Comparison of ENCODE assay signal across 1 fruit fly cellular context in the genomic region with DNA sequence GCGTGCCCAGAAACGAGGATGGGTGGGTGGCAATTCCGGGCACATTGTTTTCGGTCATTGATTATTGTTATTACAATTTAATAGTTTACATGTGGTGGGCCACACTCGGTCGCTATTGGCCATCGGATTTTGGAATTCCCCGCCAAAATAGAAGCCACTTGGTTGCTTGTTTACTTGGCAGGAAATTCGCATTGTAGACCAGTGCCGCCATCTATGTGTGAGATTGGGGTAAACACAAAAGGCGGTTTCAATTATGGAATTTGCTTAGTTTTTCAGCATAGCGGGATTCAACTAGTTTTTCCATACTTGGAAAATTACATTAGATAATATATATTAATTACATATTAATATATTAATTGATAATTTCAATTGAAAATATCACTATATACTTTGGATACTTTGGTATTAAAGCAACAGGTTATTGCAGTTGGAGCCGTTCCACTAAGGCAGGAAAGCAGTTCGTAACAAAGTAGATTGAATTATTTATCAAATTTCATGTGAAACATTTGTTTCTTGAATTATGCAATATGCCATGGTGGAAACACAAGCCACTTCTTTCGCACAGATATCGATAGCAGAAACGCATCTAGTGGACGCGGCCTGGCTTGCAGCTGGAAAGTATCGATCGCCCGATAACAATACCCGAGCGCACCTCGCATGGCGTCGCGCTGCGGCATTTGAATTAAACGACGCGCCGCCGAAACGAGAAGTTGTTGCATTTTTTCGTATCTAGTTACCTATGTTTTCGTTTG.
TF ChIP-seq lines count a peak whose summit lies in the region.

mud (plus strand) TSS at position 698 of the 752 bp plus-strand sequence.

TF ChIP-seq in whole organism, embryonic, 481 proteins besides CTCF, POLR2A, EP300 and RAD21 (continued from another document and continues in another):
- TF ChIP-seq Dad (GFP tag; optimal IDR thresholded peaks at IDR 0.05; lab: Kevin White, UChicago) (no peak), Sry-β (GFP tag; optimal IDR thresholded peaks at IDR 0.05; lab: Kevin White, UChicago) (peak; percentile 1), toy (GFP tag; IDR thresholded peaks at IDR 0.05; lab: Robert Waterston, UW) (no peak), ase (GFP tag; IDR thresholded peaks at IDR 0.05; lab: Robert Waterston, UW) (peak; percentile 47; the same call in 1 of the 3 replicates), Hr3 (GFP tag; optimal IDR thresholded peaks at IDR 0.05; lab: Kevin White, UChicago) (peak; percentile 38), CG10267 (tag; optimal IDR thresholded peaks at IDR 0.05; lab: Kevin White, UChicago) (peak; percentile 46), Sox100B (GFP tag; optimal IDR thresholded peaks at IDR 0.05; lab: Kevin White, UChicago) (no peak), phol (tag; optimal IDR thresholded peaks at IDR 0.05; lab: Kevin White, UChicago) (peak; percentile 79), wek (GFP tag; optimal IDR thresholded peaks at IDR 0.05; lab: Kevin White, UChicago) (peak; percentile 54), gfzf (GFP tag; optimal IDR thresholded peaks at IDR 0.05; lab: Kevin White, UChicago) (peak; percentile 28), D19B (GFP tag; optimal IDR thresholded peaks at IDR 0.05; lab: Kevin White, UChicago) (no peak), GATAe (GFP tag; conservative IDR thresholded peaks at IDR 0.05; lab: Robert Waterston, UW) (no peak), CG2129 (GFP tag; IDR thresholded peaks at IDR 0.05; lab: Robert Waterston, UW; ENCODE audit: partially characterized antibody) (peak; percentile 39; the same call in 1 of the 2 replicates), CG13424 (tag; optimal IDR thresholded peaks at IDR 0.05; lab: Kevin White, UChicago) (peak; percentile 10), CG4854 (GFP tag; optimal IDR thresholded peaks at IDR 0.05; lab: Kevin White, UChicago) (no peak), CG10209 (GFP tag; optimal IDR thresholded peaks at IDR 0.05; lab: Kevin White, UChicago) (peak; percentile 44), CG6791 (GFP tag; IDR thresholded peaks at IDR 0.05; lab: Robert Waterston, UW; ENCODE audit: partially characterized antibody) (peak; percentile 78), ranshi (GFP tag; IDR thresholded peaks at IDR 0.05; lab: Robert Waterston, UW) (peak; percentile 7; the same call in 1 of the 2 replicates), Trl (optimal IDR thresholded peaks at IDR 0.05; lab: Kevin White, UChicago) (no peak), Trl (GFP tag; optimal IDR thresholded peaks at IDR 0.05; lab: Kevin White, UChicago) (no peak), CG15696 (tag; optimal IDR thresholded peaks at IDR 0.05; lab: Kevin White, UChicago) (peak; percentile 14), CG6654 (GFP tag; optimal IDR thresholded peaks at IDR 0.05; lab: Kevin White, UChicago) (peak; percentile 5), CG14860 (GFP tag; IDR thresholded peaks at IDR 0.05; lab: Robert Waterston, UW; ENCODE audit: partially characterized antibody) (peak; percentile 72; the same call in 2 of the 3 replicates), CG34224 (GFP tag; IDR thresholded peaks at IDR 0.05; lab: Robert Waterston, UW; ENCODE audit: partially characterized antibody) (0 out of 3 replicates have a peak, but pooled peaks have one; percentile 48), trem (tag; optimal IDR thresholded peaks at IDR 0.05; lab: Kevin White, UChicago) (peak; percentile 66), lbe (GFP tag; optimal IDR thresholded peaks at IDR 0.05; lab: Kevin White, UChicago) (no peak), Bdp1 (GFP tag; optimal IDR thresholded peaks at IDR 0.05; lab: Kevin White, UChicago) (no peak), zen (tag; optimal IDR thresholded peaks at IDR 0.05; lab: Kevin White, UChicago) (peak; percentile 19), CG10366 (GFP tag; IDR thresholded peaks at IDR 0.05; lab: Robert Waterston, UW) (peak; percentile 14; the same call in 1 of the 2 replicates), klu (GFP tag; IDR thresholded peaks at IDR 0.05; lab: Robert Waterston, UW) (no peak), salm (tag; optimal IDR thresholded peaks at IDR 0.05; lab: Kevin White, UChicago) (no peak), CG13123 (GFP tag; optimal IDR thresholded peaks at IDR 0.05; lab: Kevin White, UChicago) (no peak), Med (GFP tag; lab: Kevin White, UChicago) (peak; percentile 79), Adf1 (GFP tag; IDR thresholded peaks at IDR 0.05; lab: Robert Waterston, UW) (0 out of 2 replicates have a peak, but pooled peaks have one; percentile 21), NC2α (GFP tag; optimal IDR thresholded peaks at IDR 0.05; lab: Kevin White, UChicago) (no peak), unc-4 (GFP tag; IDR thresholded peaks at IDR 0.05; lab: Robert Waterston, UW; ENCODE audit: partially characterized antibody) (peak; percentile 54), CG7745 (tag; optimal IDR thresholded peaks at IDR 0.05; lab: Kevin White, UChicago) (no peak), CG10979 (tag; optimal IDR thresholded peaks at IDR 0.05; lab: Kevin White, UChicago) (peak; percentile 35), CG17568 (GFP tag; optimal IDR thresholded peaks at IDR 0.05; lab: Kevin White, UChicago) (no peak), CG12155 (GFP tag; optimal IDR thresholded peaks at IDR 0.05; lab: Kevin White, UChicago) (no peak), ham (GFP tag; IDR thresholded peaks at IDR 0.05; lab: Robert Waterston, UW) (no peak), Meics (GFP tag; optimal IDR thresholded peaks at IDR 0.05; lab: Kevin White, UChicago) (peak; percentile 52), NfI (GFP tag; optimal IDR thresholded peaks at IDR 0.05; lab: Kevin White, UChicago) (no peak), grau (tag; optimal IDR thresholded peaks at IDR 0.05; lab: Kevin White, UChicago) (peak; percentile 43), mam (GFP tag; optimal IDR thresholded peaks at IDR 0.05; lab: Kevin White, UChicago) (peak; percentile 23), CG30403 (GFP tag; optimal IDR thresholded peaks at IDR 0.05; lab: Kevin White, UChicago) (peak; percentile 35), bsh (GFP tag; optimal IDR thresholded peaks at IDR 0.05; lab: Kevin White, UChicago) (peak in 1 of 2 experiments; percentile 50), lmd (GFP tag; IDR thresholded peaks at IDR 0.05; lab: Robert Waterston, UW) (peak; percentile 25; the same call in 1 of the 2 replicates), vnd (GFP tag; IDR thresholded peaks at IDR 0.05; lab: Robert Waterston, UW; ENCODE audit: partially characterized antibody) (peak; percentile 74), ewg (GFP tag; optimal IDR thresholded peaks at IDR 0.05; lab: Kevin White, UChicago) (peak; percentile 5), Bgb (GFP tag; IDR thresholded peaks at IDR 0.05; lab: Robert Waterston, UW; ENCODE audit: partially characterized antibody) (peak; percentile 84), hth (optimal IDR thresholded peaks at IDR 0.05; lab: Kevin White, UChicago) (no peak), CG2120 (GFP tag; optimal IDR thresholded peaks at IDR 0.05; lab: Kevin White, UChicago) (peak; percentile 26), gro (GFP tag; optimal IDR thresholded peaks at IDR 0.05; lab: Kevin White, UChicago) (no peak), CG7963 (GFP tag; IDR thresholded peaks at IDR 0.05; lab: Robert Waterston, UW; ENCODE audit: partially characterized antibody) (peak; percentile 56; the same call in 2 of the 3 replicates), nerfin-2 (GFP tag; IDR thresholded peaks at IDR 0.05; lab: Robert Waterston, UW; ENCODE audit: partially characterized antibody) (peak; percentile 69), CG9797 (GFP tag; optimal IDR thresholded peaks at IDR 0.05; lab: Kevin White, UChicago) (peak; percentile 30), cato (GFP tag; optimal IDR thresholded peaks at IDR 0.05; lab: Kevin White, UChicago; ENCODE audit: borderline replicate concordance) (peak; percentile 19), Scr (GFP tag; IDR thresholded peaks at IDR 0.05; lab: Robert Waterston, UW; ENCODE audit: partially characterized antibody) (peak; percentile 71), insv (GFP tag; optimal IDR thresholded peaks at IDR 0.05; lab: Kevin White, UChicago) (peak in 1 of 2 experiments; percentile 14), CG9817 (tag; optimal IDR thresholded peaks at IDR 0.05; lab: Kevin White, UChicago) (peak; percentile 4), ato (GFP tag; IDR thresholded peaks at IDR 0.05; lab: Robert Waterston, UW; ENCODE audit: partially characterized antibody) (peak; percentile 74), MBD-R2 (GFP tag; IDR thresholded peaks at IDR 0.05; lab: Robert Waterston, UW) (peak; percentile 26), Ptx1 (GFP tag; IDR thresholded peaks at IDR 0.05; lab: Robert Waterston, UW) (peak; percentile 36; the same call in 1 of the 2 replicates), unpg (GFP tag; optimal IDR thresholded peaks at IDR 0.05; lab: Kevin White, UChicago) (no peak), CG2116 (GFP tag; optimal IDR thresholded peaks at IDR 0.05; lab: Kevin White, UChicago) (peak; percentile 65), Camta (GFP tag; optimal IDR thresholded peaks at IDR 0.05; lab: Kevin White, UChicago) (no peak), sob (GFP tag; IDR thresholded peaks at IDR 0.05; lab: Robert Waterston, UW) (peak; percentile 8; the same call in 1 of the 2 replicates), BtbVII (GFP tag; optimal IDR thresholded peaks at IDR 0.05; lab: Kevin White, UChicago) (no peak), CG8924 (tag; optimal IDR thresholded peaks at IDR 0.05; lab: Kevin White, UChicago) (peak; percentile 35), CG9932 (GFP tag; IDR thresholded peaks at IDR 0.05; lab: Robert Waterston, UW) (peak; percentile 43; the same call in 1 of the 2 replicates), emc (GFP tag; optimal IDR thresholded peaks at IDR 0.05; lab: Kevin White, UChicago) (no peak), CG7357 (GFP tag; IDR thresholded peaks at IDR 0.05; lab: Robert Waterston, UW) (peak; percentile 98), btn (GFP tag; optimal IDR thresholded peaks at IDR 0.05; lab: Kevin White, UChicago) (no peak), Dll (GFP tag; IDR thresholded peaks at IDR 0.05; lab: Robert Waterston, UW; ENCODE audit: partially characterized antibody) (peak; percentile 67), Sry-δ (GFP tag; optimal IDR thresholded peaks at IDR 0.05; lab: Kevin White, UChicago) (peak; percentile 69), PHDP (tag; optimal IDR thresholded peaks at IDR 0.05; lab: Kevin White, UChicago) (no peak), CG42726 (GFP tag; IDR thresholded peaks at IDR 0.05; lab: Robert Waterston, UW; ENCODE audit: partially characterized antibody) (peak; percentile 68), CG17186 (GFP tag; optimal IDR thresholded peaks at IDR 0.05; lab: Kevin White, UChicago) (peak; percentile 43), so (GFP tag; IDR thresholded peaks at IDR 0.05; lab: Robert Waterston, UW) (no peak), D (optimal IDR thresholded peaks at IDR 0.05; lab: Kevin White, UChicago) (no peak), D (GFP tag; optimal IDR thresholded peaks at IDR 0.05; lab: Kevin White, UChicago) (peak; percentile 5), Lhr (GFP tag; optimal IDR thresholded peaks at IDR 0.05; lab: Kevin White, UChicago) (no peak), twi (tag; optimal IDR thresholded peaks at IDR 0.05; lab: Kevin White, UChicago) (no peak), pan (optimal IDR thresholded peaks at IDR 0.05; lab: Kevin White, UChicago) (no peak), pan (GFP tag; optimal IDR thresholded peaks at IDR 0.05 in 1 of 2, IDR thresholded peaks at IDR 0.05 in 1 of 2) (peak in 1 of 2 experiments; percentile 21), CG13287 (GFP tag; IDR thresholded peaks at IDR 0.05; lab: Robert Waterston, UW; ENCODE audit: partially characterized antibody) (peak; percentile 70), CG12659 (GFP tag; optimal IDR thresholded peaks at IDR 0.05; lab: Kevin White, UChicago) (peak; percentile 25), CG4424 (GFP tag; optimal IDR thresholded peaks at IDR 0.05; lab: Kevin White, UChicago) (peak; percentile 10), CG18764 (GFP tag; optimal IDR thresholded peaks at IDR 0.05; lab: Kevin White, UChicago) (no peak), bcd (GFP tag; optimal IDR thresholded peaks at IDR 0.05; lab: Kevin White, UChicago) (peak; percentile 29), NFAT (GFP tag; IDR thresholded peaks at IDR 0.05; lab: Robert Waterston, UW) (0 out of 2 replicates have a peak, but pooled peaks have one; percentile 26), CG15514 (GFP tag; optimal IDR thresholded peaks at IDR 0.05; lab: Kevin White, UChicago) (peak; percentile 29), CG6689 (GFP tag; IDR thresholded peaks at IDR 0.05; lab: Robert Waterston, UW) (0 out of 2 replicates have a peak, but pooled peaks have one; percentile 36), CG6683 (GFP tag; optimal IDR thresholded peaks at IDR 0.05; lab: Kevin White, UChicago) (no peak), E2f2 (GFP tag; IDR thresholded peaks at IDR 0.05; lab: Robert Waterston, UW) (peak; percentile 87), sug (tag; optimal IDR thresholded peaks at IDR 0.05; lab: Kevin White, UChicago) (no peak), CG16815 (GFP tag; optimal IDR thresholded peaks at IDR 0.05; lab: Kevin White, UChicago) (peak; percentile 19), CG8089 (GFP tag; optimal IDR thresholded peaks at IDR 0.05; lab: Kevin White, UChicago) (no peak), Doc3 (GFP tag; IDR thresholded peaks at IDR 0.05; lab: Robert Waterston, UW; ENCODE audit: partially characterized antibody) (peak; percentile 45; the same call in 1 of the 3 replicates), al (GFP tag; IDR thresholded peaks at IDR 0.05; lab: Robert Waterston, UW) (no peak), Myb (GFP tag; optimal IDR thresholded peaks at IDR 0.05; lab: Kevin White, UChicago) (peak; percentile 56), crp (GFP tag; optimal IDR thresholded peaks at IDR 0.05; lab: Kevin White, UChicago) (peak in 1 of 2 experiments; percentile 56), CG14710 (tag; optimal IDR thresholded peaks at IDR 0.05; lab: Kevin White, UChicago) (peak; percentile 71), sc (optimal IDR thresholded peaks at IDR 0.05; lab: Kevin White, UChicago) (no peak), sc (GFP tag; optimal IDR thresholded peaks at IDR 0.05; lab: Kevin White, UChicago) (peak; percentile 5), CG1024 (GFP tag; IDR thresholded peaks at IDR 0.05; lab: Robert Waterston, UW) (peak; percentile 46; the same call in 1 of the 2 replicates), CG12942 (GFP tag; optimal IDR thresholded peaks at IDR 0.05; lab: Kevin White, UChicago) (peak; percentile 3), Drgx (GFP tag; IDR thresholded peaks at IDR 0.05; lab: Robert Waterston, UW) (no peak), CG15601 (tag; optimal IDR thresholded peaks at IDR 0.05; lab: Kevin White, UChicago) (peak; percentile 12), Oli (tag; optimal IDR thresholded peaks at IDR 0.05; lab: Kevin White, UChicago) (peak; percentile 14), H2.0 (GFP tag; IDR thresholded peaks at IDR 0.05; lab: Robert Waterston, UW) (no peak), ATbp (GFP tag; optimal IDR thresholded peaks at IDR 0.05; lab: Kevin White, UChicago) (peak; percentile 4), gem (tag; optimal IDR thresholded peaks at IDR 0.05; lab: Kevin White, UChicago) (no peak), sna (GFP tag; IDR thresholded peaks at IDR 0.05; lab: Robert Waterston, UW; ENCODE audit: partially characterized antibody) (peak; percentile 52; the same call in 1 of the 2 replicates), CG17328 (GFP tag; IDR thresholded peaks at IDR 0.05; lab: Robert Waterston, UW) (no peak)
